Worm (Caenorhabditis elegans) whole organism, mixed stage, embryonic: ENCODE results near the gene clp-1.
A peak's percentile ranks its signal among the peaks of the same experiment; 100 is the strongest.

Source experiments
- blmp-1 ChIP-seq: fragments of 150-350 bp; optimal IDR thresholded peaks from 2 replicates; lab custom pipeline; 2014; ENCODE audit warnings: missing biosample characterization, missing genetic modification characterization
- elt-1 ChIP-seq: sonication (generic microtip); optimal IDR thresholded peaks from 2 replicates; lab custom pipeline; 2017; ENCODE audit warnings: missing genetic modification characterization, mild to moderate bottlenecking, missing compliant biosample characterization, antibody characterized with exemption, moderate library complexity, borderline replicate concordance; ENCODE audit not compliant: insufficient read depth
- lin-13 ChIP-seq: fragments of 150-350 bp; optimal IDR thresholded peaks from 2 replicates; lab custom pipeline; 2014; ENCODE audit warnings: missing biosample characterization, missing genetic modification characterization
- nhr-76 ChIP-seq: sonication (generic microtip); optimal IDR thresholded peaks from 2 replicates; lab custom pipeline; 2017; ENCODE audit warnings: missing biosample characterization, missing genetic modification characterization

DNA sequence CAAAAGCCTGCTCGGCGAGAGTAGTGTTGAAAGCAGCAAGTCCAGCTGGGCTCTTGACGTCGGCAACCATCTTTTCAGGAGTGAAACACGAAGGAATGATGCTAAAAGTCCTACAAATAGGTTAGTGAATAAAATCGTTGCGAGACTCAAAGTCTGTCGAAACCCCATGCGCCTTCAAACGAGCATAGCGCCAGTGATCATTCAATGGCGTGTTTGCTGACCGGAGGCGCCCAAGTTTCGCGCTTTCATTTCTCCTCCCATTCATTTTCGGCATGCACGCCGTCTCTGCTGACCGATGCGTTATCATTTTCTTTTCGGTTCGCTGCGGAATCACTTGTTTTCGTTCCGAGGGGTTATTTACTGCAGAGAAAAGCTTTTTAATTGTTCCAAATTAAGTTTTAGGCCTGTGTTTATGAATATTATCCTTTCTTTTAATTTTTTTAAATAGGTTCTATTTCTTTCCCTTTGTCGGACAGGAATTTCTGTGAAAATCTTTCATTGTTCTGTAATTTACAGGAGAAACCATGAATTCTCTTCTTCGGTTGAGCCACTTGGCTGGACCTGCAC is 6.5 kb upstream of the clp-1 start, which contains the start of the genes eef-1B.1 and aco-2:
- TF ChIP-seq blmp-1: no peak
- TF ChIP-seq nhr-76 (tag; lab: Kevin White, UChicago): no peak
- peak; percentile 43 for TF ChIP-seq lin-13 (tag; lab: Kevin White, UChicago)
- TF ChIP-seq elt-1 (tag; lab: Kevin White, UChicago): no peak
